Fruit fly (Drosophila melanogaster) whole organism, embryonic: ENCODE measurements around the gene Set2.

ENCODE experiments used
- Atf3 ChIP-seq: fragments of 200-800 bp; sonication (Bioruptor generic); optimal IDR thresholded peaks from 3 replicates; lab custom pipeline; 2016; ENCODE audit warnings: missing biosample characterization, missing genetic modification characterization
- Awh ChIP-seq: fragments of 200-800 bp; sonication (Bioruptor generic); IDR thresholded peaks from 2 replicates; pipeline ENCODE4, ENCODE4 v1.3.6; 2022; ENCODE audit warnings: missing biosample characterization, missing genetic modification characterization
- CG11085 ChIP-seq: fragments of 200-800 bp; sonication (Bioruptor generic); IDR thresholded peaks from 2 replicates; pipeline ENCODE4 v1.3.6; 2022; ENCODE audit warnings: missing biosample characterization, missing genetic modification characterization
- CG12155 ChIP-seq: fragments of 200-800 bp; sonication (Bioruptor generic); optimal IDR thresholded peaks from 3 replicates; lab custom pipeline; 2016; ENCODE audit warnings: missing biosample characterization, missing genetic modification characterization
- CG12236 ChIP-seq: fragments of 200-800 bp; sonication (Bioruptor generic); optimal IDR thresholded peaks from 2 replicates; lab custom pipeline; 2016; ENCODE audit warnings: missing biosample characterization, missing genetic modification characterization
- CG13123 ChIP-seq: fragments of 200-800 bp; sonication (Bioruptor generic); optimal IDR thresholded peaks from 2 replicates; lab custom pipeline; 2016; ENCODE audit warnings: missing biosample characterization, missing genetic modification characterization
- CG13287 ChIP-seq: fragments of 200-800 bp; sonication (Bioruptor generic); IDR thresholded peaks from 2 replicates; pipeline ENCODE4 v1.3.6; 2022; ENCODE audit warnings: missing biosample characterization, missing genetic modification characterization; ENCODE audit not compliant: partially characterized antibody
- CG15479 ChIP-seq: fragments of 200-800 bp; sonication (Bioruptor generic); optimal IDR thresholded peaks from 3 replicates; lab custom pipeline; 2019; ENCODE audit warnings: missing biosample characterization, mild to moderate bottlenecking, missing genetic modification characterization, moderate library complexity
- CG16779 ChIP-seq: fragments of 200-800 bp; sonication (Bioruptor generic); IDR thresholded peaks from 2 replicates; pipeline ENCODE4 v1.3.6; 2022; ENCODE audit warnings: missing biosample characterization, missing genetic modification characterization
- CG16815 ChIP-seq: fragments of 200-800 bp; sonication (Bioruptor generic); optimal IDR thresholded peaks from 3 replicates; lab custom pipeline; 2017; ENCODE audit warnings: missing biosample characterization, mild to moderate bottlenecking, missing genetic modification characterization
- CG1832 ChIP-seq: fragments of 200-800 bp; sonication (Bioruptor generic); optimal IDR thresholded peaks from 2 replicates; lab custom pipeline; 2017; ENCODE audit warnings: missing biosample characterization, mild to moderate bottlenecking, missing genetic modification characterization, inconsistent platforms
- CG31224 ChIP-seq: fragments of 200-800 bp; sonication (Bioruptor generic); IDR thresholded peaks from 2 replicates; pipeline ENCODE4 v1.3.6; 2022; ENCODE audit warnings: missing biosample characterization, missing genetic modification characterization
- CG33557 ChIP-seq: fragments of 200-800 bp; sonication (Bioruptor generic); optimal IDR thresholded peaks from 2 replicates; lab custom pipeline; 2019; ENCODE audit warnings: missing biosample characterization, mild to moderate bottlenecking, missing genetic modification characterization, moderate library complexity
- CG4360 ChIP-seq: fragments of 200-800 bp; sonication (Bioruptor generic); IDR thresholded peaks from 2 replicates; pipeline ENCODE4 v1.3.6; 2022; ENCODE audit warnings: missing biosample characterization, missing genetic modification characterization
- CG6765 ChIP-seq: fragments of 200-800 bp; sonication (Bioruptor generic); optimal IDR thresholded peaks from 3 replicates; lab custom pipeline; 2017; ENCODE audit warnings: missing biosample characterization, mild to moderate bottlenecking, missing genetic modification characterization
- CG7556 ChIP-seq: fragments of 200-800 bp; sonication (Bioruptor generic); optimal IDR thresholded peaks from 2 replicates; lab custom pipeline; 2017; ENCODE audit warnings: missing biosample characterization, mild to moderate bottlenecking, missing genetic modification characterization
- CG7839 ChIP-seq: fragments of 200-800 bp; sonication (Bioruptor generic); optimal IDR thresholded peaks from 3 replicates; lab custom pipeline; 2018; ENCODE audit warnings: missing biosample characterization, mild to moderate bottlenecking, missing genetic modification characterization, moderate library complexity
- CG9437 ChIP-seq: fragments of 200-800 bp; sonication (Bioruptor generic); optimal IDR thresholded peaks from 2 replicates; lab custom pipeline; 2018; ENCODE audit warnings: missing biosample characterization, mild to moderate bottlenecking, missing genetic modification characterization
- Camta ChIP-seq: fragments of 200-800 bp; sonication (Bioruptor generic); optimal IDR thresholded peaks from 2 replicates; lab custom pipeline; 2016; ENCODE audit warnings: missing biosample characterization, missing genetic modification characterization
- Hand ChIP-seq: fragments of 200-800 bp; sonication (Bioruptor generic); optimal IDR thresholded peaks from 2 replicates; lab custom pipeline; 2017; ENCODE audit warnings: mild to moderate bottlenecking, missing biosample characterization, missing genetic modification reagents, missing genetic modification characterization
- Lhr ChIP-seq: fragments of 200-800 bp; sonication (Bioruptor generic); optimal IDR thresholded peaks from 3 replicates; lab custom pipeline; 2017; ENCODE audit warnings: mild to moderate bottlenecking, missing biosample characterization, missing genetic modification reagents, missing genetic modification characterization
- MTF-1 ChIP-seq: fragments of 200-800 bp; sonication (Bioruptor generic); optimal IDR thresholded peaks from 2 replicates; lab custom pipeline; 2018; ENCODE audit warnings: missing biosample characterization, mild to moderate bottlenecking, missing genetic modification characterization, borderline replicate concordance
- Poxn ChIP-seq: fragments of 200-800 bp; sonication (Bioruptor generic); IDR thresholded peaks from 2 replicates; pipeline ENCODE4 v1.3.6; 2022; ENCODE audit warnings: missing biosample characterization, missing genetic modification characterization
- Ravus ChIP-seq: fragments of 200-800 bp; sonication (Bioruptor generic); IDR thresholded peaks from 2 replicates; pipeline ENCODE4 v1.3.6; 2022; ENCODE audit warnings: missing biosample characterization, missing genetic modification characterization
- Spps ChIP-seq: fragments of 200-800 bp; sonication (Bioruptor generic); optimal IDR thresholded peaks from 2 replicates; lab custom pipeline; 2018; ENCODE audit warnings: missing biosample characterization, mild to moderate bottlenecking, missing genetic modification characterization
- ara ChIP-seq: fragments of 200-800 bp; sonication (Bioruptor generic); IDR thresholded peaks from 2 replicates; pipeline ENCODE4 v1.3.6; 2022; ENCODE audit warnings: missing biosample characterization, missing genetic modification characterization
- ase ChIP-seq: fragments of 200-800 bp; sonication (Bioruptor generic); IDR thresholded peaks from 3 replicates; pipeline ENCODE4 v1.3.6; 2022; ENCODE audit warnings: missing biosample characterization, missing genetic modification characterization
- az2 ChIP-seq: fragments of 200-800 bp; sonication (Bioruptor generic); optimal IDR thresholded peaks from 3 replicates; lab custom pipeline; 2016; ENCODE audit warnings: missing biosample characterization, missing genetic modification characterization
- bab2 ChIP-seq: fragments of 200-800 bp; sonication (Bioruptor generic); optimal IDR thresholded peaks from 2 replicates; lab custom pipeline; 2016; ENCODE audit warnings: missing biosample characterization, missing genetic modification characterization
- bcd ChIP-seq: fragments of 200-800 bp; sonication (Bioruptor generic); optimal IDR thresholded peaks from 2 replicates; lab custom pipeline; 2017; ENCODE audit warnings: missing biosample characterization, mild to moderate bottlenecking, missing genetic modification characterization
- bsh ChIP-seq, 2 experiments: fragments of 200-800 bp; sonication (Bioruptor generic); optimal IDR thresholded peaks; 2 replicates each; lab custom pipeline; 2017 to 2018; ENCODE audit warnings: mild to moderate bottlenecking in 2 of 2, missing biosample characterization in 2 of 2, missing genetic modification characterization in 2 of 2, moderate library complexity in 1 of 2
- cas ChIP-seq: fragments of 200-800 bp; sonication (Bioruptor generic); IDR thresholded peaks from 2 replicates; pipeline ENCODE4 v1.3.6; 2022; ENCODE audit warnings: missing biosample characterization, missing genetic modification characterization
- corto ChIP-seq: fragments of 200-800 bp; sonication (Bioruptor generic); optimal IDR thresholded peaks from 2 replicates; lab custom pipeline; 2016; ENCODE audit warnings: missing biosample characterization, mild to moderate bottlenecking, missing genetic modification characterization, moderate library complexity
- crp ChIP-seq, 2 experiments: fragments of 200-800 bp; sonication (Bioruptor generic); optimal IDR thresholded peaks; 2 replicates in 1 of 2; 3 replicates in 1 of 2; lab custom pipeline; 2017; ENCODE audit warnings: missing biosample characterization in 2 of 2, missing genetic modification characterization in 2 of 2, mild to moderate bottlenecking in 1 of 2, moderate library complexity in 1 of 2
- dati ChIP-seq: fragments of 200-800 bp; sonication (Bioruptor generic); IDR thresholded peaks from 2 replicates; pipeline ENCODE4 v1.3.6; 2022; ENCODE audit warnings: missing biosample characterization, missing genetic modification characterization
- esg ChIP-seq: fragments of 200-800 bp; sonication (Bioruptor generic); conservative IDR thresholded peaks from 2 replicates; pipeline ENCODE4 v1.3.6; 2022; ENCODE audit warnings: missing biosample characterization, missing genetic modification characterization
- fu2 ChIP-seq: fragments of 200-800 bp; sonication (Bioruptor generic); optimal IDR thresholded peaks from 2 replicates; lab custom pipeline; 2016; ENCODE audit warnings: missing biosample characterization, missing genetic modification characterization
- jigr1 ChIP-seq: fragments of 200-800 bp; sonication (Bioruptor generic); IDR thresholded peaks from 3 replicates; pipeline ENCODE4 v1.3.6; 2022; ENCODE audit warnings: missing biosample characterization, missing genetic modification characterization
- klu ChIP-seq: fragments of 200-800 bp; sonication (Bioruptor generic); IDR thresholded peaks from 2 replicates; pipeline ENCODE4 v1.3.6; 2022; ENCODE audit warnings: missing biosample characterization, missing genetic modification characterization
- lbe ChIP-seq: fragments of 200-800 bp; sonication (Bioruptor generic); optimal IDR thresholded peaks from 2 replicates; lab custom pipeline; 2016; ENCODE audit warnings: missing biosample characterization, mild to moderate bottlenecking, missing genetic modification characterization
- lmd ChIP-seq: fragments of 200-800 bp; sonication (Bioruptor generic); IDR thresholded peaks from 2 replicates; pipeline ENCODE4 v1.3.6; 2022; ENCODE audit warnings: missing biosample characterization, missing genetic modification characterization
- odd ChIP-seq: fragments of 200-800 bp; sonication (Bioruptor generic); optimal IDR thresholded peaks from 2 replicates; lab custom pipeline; 2017; ENCODE audit warnings: missing biosample characterization, mild to moderate bottlenecking, missing genetic modification characterization
- otp ChIP-seq: fragments of 200-800 bp; sonication (Bioruptor generic); IDR thresholded peaks from 3 replicates; pipeline ENCODE4, ENCODE4 v1.3.6; 2022; ENCODE audit warnings: missing biosample characterization, missing genetic modification characterization
- p53 ChIP-seq: fragments of 200-800 bp; sonication (Bioruptor generic); optimal IDR thresholded peaks from 2 replicates; lab custom pipeline; 2016; ENCODE audit warnings: missing biosample characterization, missing genetic modification characterization
- seq ChIP-seq: fragments of 200-800 bp; sonication (Bioruptor generic); IDR thresholded peaks from 2 replicates; pipeline ENCODE4 v1.3.6; 2022; ENCODE audit warnings: missing biosample characterization, missing genetic modification characterization
- ssp ChIP-seq: fragments of 200-800 bp; sonication (Bioruptor generic); IDR thresholded peaks from 2 replicates; pipeline ENCODE4 v1.3.6; 2022; ENCODE audit warnings: missing biosample characterization, missing genetic modification characterization
- tgo ChIP-seq: fragments of 200-800 bp; sonication (Bioruptor generic); IDR thresholded peaks from 3 replicates; pipeline ENCODE4 v1.3.6; 2022; ENCODE audit warnings: missing biosample characterization, missing genetic modification characterization
- twi ChIP-seq: fragments of 200-800 bp; optimal IDR thresholded peaks from 2 replicates; lab custom pipeline; 2019; ENCODE audit warnings: missing biosample characterization, mild to moderate bottlenecking, missing genetic modification characterization, moderate library complexity
- zen ChIP-seq: fragments of 200-800 bp; sonication (Bioruptor generic); optimal IDR thresholded peaks from 3 replicates; lab custom pipeline; 2018; ENCODE audit warnings: missing biosample characterization, mild to moderate bottlenecking, missing genetic modification characterization, moderate library complexity

Set2 gene

DNA sequence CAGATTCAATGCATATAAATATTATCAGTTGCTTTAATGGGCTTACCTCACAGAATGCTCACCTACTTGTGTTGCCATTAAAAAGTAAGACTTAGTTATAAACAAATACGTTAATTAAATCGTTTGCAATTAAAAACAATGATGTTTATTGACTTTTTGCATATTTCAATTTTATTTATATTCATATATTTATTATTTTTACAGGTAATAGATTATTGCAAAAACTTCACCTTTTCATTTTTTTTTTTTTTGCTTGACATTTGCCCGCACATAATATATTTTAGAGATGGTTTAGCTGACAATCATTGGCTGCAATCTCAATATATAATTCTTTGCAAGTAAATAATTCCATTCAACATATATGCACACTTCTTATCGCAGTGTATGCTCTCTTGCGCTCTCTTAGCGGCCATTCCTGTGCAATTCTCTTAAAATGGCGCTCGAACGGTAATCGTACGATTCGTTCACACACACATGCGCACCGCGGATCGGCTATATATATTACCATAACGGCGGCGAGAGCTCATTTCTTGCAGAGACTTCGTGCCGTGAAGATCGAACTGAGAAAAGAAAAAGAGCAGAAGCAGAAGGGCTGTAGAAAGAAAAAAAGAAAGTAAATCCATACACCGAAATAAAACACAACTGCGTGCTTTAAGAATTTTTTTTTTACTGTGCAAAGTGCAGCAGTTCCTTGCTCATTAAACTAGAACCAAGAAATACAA, 16.5 kb upstream of the Set2 start, which contains the start of gene Bcat (continued):
- TF ChIP-seq lbe (GFP tag; lab: Kevin White, UChicago) (peak; percentile 18), otp (GFP tag; lab: Robert Waterston, UW) (no peak), CG11085 (peak; percentile 57; the same call in 1 of the 2 replicates), CG33557 (peak; percentile 18), MTF-1 (GFP tag; lab: Kevin White, UChicago) (no peak), seq (no peak; the same call in 1 of the 2 replicates), fu2 (no peak), bab2 (peak; percentile 59), bcd (GFP tag; lab: Kevin White, UChicago) (peak; percentile 78), zen (tag; lab: Kevin White, UChicago) (peak; percentile 29), corto (GFP tag; lab: Kevin White, UChicago) (no peak), cas (GFP tag; lab: Robert Waterston, UW) (no peak), CG12236 (no peak), Camta (GFP tag; lab: Kevin White, UChicago) (no peak), Poxn (GFP tag; lab: Robert Waterston, UW) (peak; percentile 30; the same call in 1 of the 2 replicates), CG15479 (GFP tag; lab: Kevin White, UChicago) (peak; percentile 24), CG7556 (GFP tag; lab: Kevin White, UChicago) (peak; percentile 91), ase (GFP tag; lab: Robert Waterston, UW) (no peak; the same call in 2 of the 3 replicates), az2 (GFP tag; lab: Kevin White, UChicago) (peak; percentile 49), CG1832 (no peak), bsh (GFP tag; optimal IDR thresholded peaks at IDR 0.05; lab: Kevin White, UChicago) (peak; percentile 9 to 15), Hand (GFP tag; lab: Kevin White, UChicago) (peak; percentile 71), CG16815 (GFP tag; lab: Kevin White, UChicago) (peak; percentile 60), CG6765 (peak; percentile 75), Lhr (GFP tag; lab: Kevin White, UChicago) (no peak), esg (GFP tag; lab: Robert Waterston, UW) (peak; percentile 49; the same call in 1 of the 2 replicates), CG9437 (GFP tag; lab: Kevin White, UChicago) (peak; percentile 86), klu (GFP tag; lab: Robert Waterston, UW) (no peak; the same call in 1 of the 2 replicates), CG31224 (GFP tag; lab: Robert Waterston, UW) (peak; percentile 52; the same call in 1 of the 2 replicates), ssp (peak; percentile 47), Awh (0 out of 2 replicates have a peak, but pooled peaks have one; percentile 14), twi (no peak), Atf3 (GFP tag; lab: Kevin White, UChicago) (no peak), jigr1 (no peak), CG4360 (GFP tag; lab: Robert Waterston, UW) (no peak), CG16779 (no peak), Spps (no peak), Ravus (GFP tag; lab: Robert Waterston, UW) (no peak), odd (peak; percentile 75), p53 (GFP tag; lab: Kevin White, UChicago) (no peak), dati (GFP tag; lab: Robert Waterston, UW) (no peak), CG13123 (GFP tag; lab: Kevin White, UChicago) (no peak), tgo (GFP tag; lab: Robert Waterston, UW) (peak; percentile 65; the same call in 2 of the 3 replicates), lmd (GFP tag; lab: Robert Waterston, UW) (peak; percentile 76), CG7839 (tag; lab: Kevin White, UChicago) (peak; percentile 83), CG12155 (no peak), CG13287 (GFP tag; lab: Robert Waterston, UW) (no peak; the same call in 1 of the 2 replicates), ara (GFP tag; lab: Robert Waterston, UW) (no peak), crp (GFP tag; optimal IDR thresholded peaks at IDR 0.05; lab: Kevin White, UChicago) (peak in 1 of 2 experiments; percentile 10)
